Fruit fly (Drosophila melanogaster) whole organism, embryonic: ENCODE data around the gene woc.

Experiments
- Asciz ChIP-seq: fragments of 200-800 bp; sonication (Bioruptor generic); optimal IDR thresholded peaks from 2 replicates; lab custom pipeline; 2017; ENCODE audit warnings: missing biosample characterization, mild to moderate bottlenecking, missing genetic modification characterization, missing genetic modification reagents
- Blimp-1 ChIP-seq: fragments of 200-800 bp; sonication (Bioruptor generic); optimal IDR thresholded peaks from 3 replicates; lab custom pipeline; 2018; ENCODE audit warnings: missing biosample characterization, missing genetic modification characterization, mild to moderate bottlenecking, moderate library complexity, missing genetic modification reagents
- CG10267 ChIP-seq: fragments of 200-800 bp; sonication (Bioruptor generic); optimal IDR thresholded peaks from 2 replicates; lab custom pipeline; 2018; ENCODE audit warnings: missing biosample characterization, mild to moderate bottlenecking, missing genetic modification characterization, moderate library complexity
- CG11398 ChIP-seq: fragments of 200-800 bp; sonication (Bioruptor generic); optimal IDR thresholded peaks from 2 replicates; lab custom pipeline; 2016; ENCODE audit warnings: missing biosample characterization, missing genetic modification characterization
- CG12942 ChIP-seq: fragments of 200-800 bp; sonication (Bioruptor generic); optimal IDR thresholded peaks from 3 replicates; lab custom pipeline; 2016; ENCODE audit warnings: missing biosample characterization, missing genetic modification characterization
- CG13624 ChIP-seq: fragments of 200-800 bp; sonication (Bioruptor generic); optimal IDR thresholded peaks from 2 replicates; lab custom pipeline; 2016; ENCODE audit warnings: missing biosample characterization, missing genetic modification characterization
- CG15601 ChIP-seq: fragments of 200-800 bp; sonication (Bioruptor generic); optimal IDR thresholded peaks from 3 replicates; lab custom pipeline; 2019; ENCODE audit warnings: missing biosample characterization, mild to moderate bottlenecking, missing genetic modification characterization, moderate library complexity
- CG1602 ChIP-seq: fragments of 200-800 bp; sonication (Bioruptor generic); optimal IDR thresholded peaks from 3 replicates; lab custom pipeline; 2016; ENCODE audit warnings: missing biosample characterization, missing genetic modification characterization
- CG1603 ChIP-seq: fragments of 200-800 bp; sonication (Bioruptor generic); optimal IDR thresholded peaks from 2 replicates; lab custom pipeline; 2019; ENCODE audit warnings: missing biosample characterization, mild to moderate bottlenecking, missing genetic modification characterization, moderate library complexity
- CG16863 ChIP-seq: fragments of 200-800 bp; sonication (Bioruptor generic); optimal IDR thresholded peaks from 3 replicates; lab custom pipeline; 2016; ENCODE audit warnings: missing biosample characterization, missing genetic modification characterization
- CG18262 ChIP-seq: fragments of 200-800 bp; optimal IDR thresholded peaks from 3 replicates; lab custom pipeline; 2019; ENCODE audit warnings: missing biosample characterization, mild to moderate bottlenecking, missing genetic modification characterization, moderate library complexity
- CG31388 ChIP-seq: fragments of 200-800 bp; sonication (Bioruptor generic); optimal IDR thresholded peaks from 2 replicates; lab custom pipeline; 2016; ENCODE audit warnings: missing biosample characterization, missing genetic modification characterization
- CG3163 ChIP-seq: fragments of 200-800 bp; sonication (Bioruptor generic); optimal IDR thresholded peaks from 3 replicates; lab custom pipeline; 2016; ENCODE audit warnings: missing biosample characterization, missing genetic modification characterization
- CG32532 ChIP-seq: fragments of 200-800 bp; sonication (Bioruptor generic); IDR thresholded peaks from 2 replicates; pipeline ENCODE4 v1.3.6; 2022; ENCODE audit warnings: missing biosample characterization, missing genetic modification characterization
- CG4730 ChIP-seq: fragments of 200-800 bp; sonication (Bioruptor generic); IDR thresholded peaks from 2 replicates; pipeline ENCODE4 v1.3.6; 2022; ENCODE audit warnings: missing biosample characterization, missing genetic modification characterization
- CG7271 ChIP-seq: fragments of 200-800 bp; sonication (Bioruptor generic); optimal IDR thresholded peaks from 2 replicates; lab custom pipeline; 2018; ENCODE audit warnings: missing biosample characterization, mild to moderate bottlenecking, missing genetic modification characterization, moderate library complexity
- CG8089 ChIP-seq: fragments of 200-800 bp; sonication (Bioruptor generic); optimal IDR thresholded peaks from 3 replicates; lab custom pipeline; 2016; ENCODE audit warnings: missing biosample characterization, missing genetic modification characterization
- CG8765 ChIP-seq: fragments of 200-800 bp; sonication (Bioruptor generic); IDR thresholded peaks from 2 replicates; pipeline ENCODE4 v1.3.6; 2022; ENCODE audit warnings: missing biosample characterization, missing genetic modification characterization
- Camta ChIP-seq: fragments of 200-800 bp; sonication (Bioruptor generic); optimal IDR thresholded peaks from 2 replicates; lab custom pipeline; 2016; ENCODE audit warnings: missing biosample characterization, missing genetic modification characterization
- D19A ChIP-seq: fragments of 200-800 bp; optimal IDR thresholded peaks from 3 replicates; lab custom pipeline; 2019; ENCODE audit warnings: missing biosample characterization, mild to moderate bottlenecking, missing genetic modification characterization, moderate library complexity
- Dbx ChIP-seq: fragments of 200-800 bp; sonication (Bioruptor generic); IDR thresholded peaks from 3 replicates; pipeline ENCODE4 v1.3.6; 2022; ENCODE audit warnings: missing biosample characterization, missing genetic modification characterization
- Dip2 ChIP-seq: fragments of 200-800 bp; sonication (Bioruptor generic); IDR thresholded peaks from 2 replicates; pipeline ENCODE4 v1.3.6; 2022; ENCODE audit warnings: missing biosample characterization, missing genetic modification characterization
- E2f1 ChIP-seq: fragments of 200-800 bp; sonication (Bioruptor generic); IDR thresholded peaks from 2 replicates; pipeline ENCODE4 v1.3.6; 2022; ENCODE audit warnings: missing biosample characterization, missing genetic modification characterization
- Ets65A ChIP-seq: fragments of 200-800 bp; sonication (Bioruptor generic); peaks from one replicate; lab custom pipeline; 2016; ENCODE audit warnings: missing biosample characterization, missing genetic modification characterization
- Mad ChIP-seq: fragments of 200-800 bp; sonication (Bioruptor generic); optimal IDR thresholded peaks from 2 replicates; lab custom pipeline; 2016; ENCODE audit warnings: missing biosample characterization, missing genetic modification characterization
- NFAT ChIP-seq: fragments of 200-800 bp; sonication (Bioruptor generic); IDR thresholded peaks from 2 replicates; pipeline ENCODE4 v1.3.6; 2022; ENCODE audit warnings: missing biosample characterization, missing genetic modification characterization
- Nf-YA ChIP-seq: fragments of 200-800 bp; sonication (Bioruptor generic); IDR thresholded peaks from 2 replicates; pipeline ENCODE4 v1.3.6; 2022; ENCODE audit warnings: missing biosample characterization, missing genetic modification characterization
- Nf-YB ChIP-seq: fragments of 200-800 bp; sonication (Bioruptor generic); optimal IDR thresholded peaks from 3 replicates; lab custom pipeline; 2019; ENCODE audit warnings: missing biosample characterization, mild to moderate bottlenecking, missing genetic modification characterization, moderate library complexity
- Opbp ChIP-seq: fragments of 200-800 bp; sonication (Bioruptor generic); IDR thresholded peaks from 3 replicates; pipeline ENCODE4 v1.3.6; 2022; ENCODE audit warnings: missing biosample characterization, missing genetic modification characterization; ENCODE audit not compliant: partially characterized antibody
- Sox100B ChIP-seq: fragments of 200-800 bp; sonication (Bioruptor generic); optimal IDR thresholded peaks from 3 replicates; lab custom pipeline; 2018; ENCODE audit warnings: missing biosample characterization, mild to moderate bottlenecking, missing genetic modification characterization
- YL-1 ChIP-seq: fragments of 200-800 bp; sonication (Bioruptor generic); optimal IDR thresholded peaks from 3 replicates; lab custom pipeline; 2017; ENCODE audit warnings: missing biosample characterization, mild to moderate bottlenecking, missing genetic modification characterization
- ac ChIP-seq: fragments of 200-800 bp; sonication (Bioruptor generic); optimal IDR thresholded peaks from 3 replicates; lab custom pipeline; 2017; ENCODE audit warnings: missing biosample characterization, mild to moderate bottlenecking, missing genetic modification characterization
- bcd ChIP-seq: fragments of 200-800 bp; sonication (Bioruptor generic); optimal IDR thresholded peaks from 2 replicates; lab custom pipeline; 2017; ENCODE audit warnings: missing biosample characterization, mild to moderate bottlenecking, missing genetic modification characterization
- br ChIP-seq: fragments of >200 bp; optimal IDR thresholded peaks from 2 replicates; lab custom pipeline; 2017
- bsh ChIP-seq, 2 experiments: fragments of 200-800 bp; sonication (Bioruptor generic); optimal IDR thresholded peaks; 2 replicates each; lab custom pipeline; 2017 to 2018; ENCODE audit warnings: mild to moderate bottlenecking in 2 of 2, missing biosample characterization in 2 of 2, missing genetic modification characterization in 2 of 2, moderate library complexity in 1 of 2
- caup ChIP-seq: fragments of 200-800 bp; sonication (Bioruptor generic); optimal IDR thresholded peaks from 3 replicates; lab custom pipeline; 2017; ENCODE audit warnings: missing biosample characterization, mild to moderate bottlenecking, missing genetic modification characterization, moderate library complexity; ENCODE audit not compliant: severe bottlenecking
- chif ChIP-seq, 2 experiments: fragments of 200-800 bp; sonication (Bioruptor generic); optimal IDR thresholded peaks; 3 replicates each; lab custom pipeline; 2016; ENCODE audit warnings: missing biosample characterization in 2 of 2, missing genetic modification characterization in 2 of 2
- chinmo ChIP-seq: fragments of 200-800 bp; sonication (Bioruptor generic); IDR thresholded peaks from 4 replicates; pipeline ENCODE4 v1.3.6; 2022; ENCODE audit warnings: missing biosample characterization, missing genetic modification characterization; ENCODE audit not compliant: partially characterized antibody
- dan ChIP-seq: fragments of 200-800 bp; sonication (Bioruptor generic); IDR thresholded peaks from 2 replicates; pipeline ENCODE4 v1.3.6; 2022; ENCODE audit warnings: missing biosample characterization, missing genetic modification characterization
- gcm2 ChIP-seq: fragments of 200-800 bp; sonication (Bioruptor generic); optimal IDR thresholded peaks from 2 replicates; lab custom pipeline; 2016; ENCODE audit warnings: missing biosample characterization, missing genetic modification characterization
- ham ChIP-seq: fragments of 200-800 bp; sonication (Bioruptor generic); IDR thresholded peaks from 2 replicates; pipeline ENCODE4 v1.3.6; 2022; ENCODE audit warnings: missing biosample characterization, missing genetic modification characterization
- nau ChIP-seq: fragments of 200-800 bp; sonication (Bioruptor generic); optimal IDR thresholded peaks from 3 replicates; lab custom pipeline; 2017; ENCODE audit warnings: missing biosample characterization, mild to moderate bottlenecking, missing genetic modification characterization, missing genetic modification reagents
- odd ChIP-seq: fragments of 200-800 bp; sonication (Bioruptor generic); optimal IDR thresholded peaks from 2 replicates; lab custom pipeline; 2017; ENCODE audit warnings: missing biosample characterization, mild to moderate bottlenecking, missing genetic modification characterization
- otp ChIP-seq: fragments of 200-800 bp; sonication (Bioruptor generic); IDR thresholded peaks from 3 replicates; pipeline ENCODE4, ENCODE4 v1.3.6; 2022; ENCODE audit warnings: missing biosample characterization, missing genetic modification characterization
- run ChIP-seq: fragments of 200-800 bp; sonication (Bioruptor generic); optimal IDR thresholded peaks from 3 replicates; lab custom pipeline; 2018; ENCODE audit warnings: missing biosample characterization, mild to moderate bottlenecking, missing genetic modification characterization
- scrt ChIP-seq: fragments of 200-800 bp; sonication (Bioruptor generic); optimal IDR thresholded peaks from 2 replicates; lab custom pipeline; 2018; ENCODE audit warnings: missing biosample characterization, mild to moderate bottlenecking, missing genetic modification characterization, moderate library complexity
- sob ChIP-seq: fragments of 200-800 bp; sonication (Bioruptor generic); IDR thresholded peaks from 2 replicates; pipeline ENCODE4 v1.3.6; 2022; ENCODE audit warnings: missing biosample characterization, missing genetic modification characterization
- stc ChIP-seq: fragments of 200-800 bp; sonication (Bioruptor generic); IDR thresholded peaks from 2 replicates; pipeline ENCODE4 v1.3.6; 2022; ENCODE audit warnings: missing biosample characterization, missing genetic modification characterization
- toy ChIP-seq: fragments of 200-800 bp; sonication (Bioruptor generic); IDR thresholded peaks from 2 replicates; pipeline ENCODE4 v1.3.6; 2022; ENCODE audit warnings: missing biosample characterization, missing genetic modification characterization

The woc gene

DNA sequence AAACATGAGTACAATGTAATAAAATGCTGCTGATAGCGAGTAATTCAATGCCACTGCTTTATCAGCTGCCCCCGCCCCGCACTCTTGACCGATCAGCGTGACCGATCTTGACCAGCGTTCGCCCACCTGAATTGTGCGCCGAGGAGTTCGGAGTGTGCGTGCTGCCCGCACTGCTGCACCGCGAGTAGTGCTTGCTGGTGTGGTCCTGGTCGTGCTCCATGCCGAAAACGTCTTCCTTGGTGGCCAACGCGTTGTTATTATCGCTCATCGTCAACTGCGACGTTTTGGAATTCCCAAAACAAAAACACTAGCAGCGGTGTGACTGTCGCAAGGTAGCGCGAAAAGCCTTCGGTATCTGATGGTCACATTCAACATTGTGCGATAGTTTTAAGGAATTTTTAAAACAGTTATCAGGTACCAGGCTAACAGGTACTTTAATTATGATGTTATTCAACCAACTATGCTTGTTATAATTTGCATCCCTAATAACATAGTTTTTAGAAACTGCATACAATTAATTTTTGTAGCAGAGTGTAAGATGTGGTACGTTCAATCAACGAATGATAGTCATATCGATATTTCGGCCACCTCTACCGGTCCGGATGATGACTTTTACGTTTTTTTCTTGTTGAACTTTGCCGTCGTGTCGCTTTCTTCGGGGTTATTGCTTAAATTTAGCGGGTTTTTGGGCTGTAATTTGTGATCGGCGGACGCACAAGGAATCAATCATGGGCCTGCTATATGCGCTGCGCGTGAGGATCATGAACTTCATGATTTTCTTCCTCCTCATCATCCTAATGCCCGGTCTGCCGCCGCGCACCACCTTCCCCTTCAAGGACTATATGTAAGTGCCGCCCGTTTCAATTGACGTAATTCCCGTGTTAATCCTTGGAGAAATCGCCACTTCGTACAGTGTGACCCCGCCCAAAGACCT lies 24.6 kb upstream of the woc start, which contains the start of the genes bigmax and Hmu (continued):
- peak; percentile 55 for TF ChIP-seq Nf-YB (GFP tag; lab: Kevin White, UChicago)
- peak; percentile 78 for TF ChIP-seq E2f1
- peak; percentile 45; the same call in 1 of the 2 replicates for TF ChIP-seq Nf-YA
- TF ChIP-seq CG8089 (GFP tag; lab: Kevin White, UChicago): peak; percentile 72
- peak; percentile 86 for TF ChIP-seq Opbp (GFP tag; lab: Robert Waterston, UW)
- TF ChIP-seq D19A: peak; percentile 55
- no peak for TF ChIP-seq br (lab: Kevin White, UChicago)
- peak; percentile 86 for TF ChIP-seq CG15601
- peak; percentile 81; the same call in 2 of the 4 replicates for TF ChIP-seq chinmo (GFP tag; lab: Robert Waterston, UW)
- TF ChIP-seq CG7271 (tag; lab: Kevin White, UChicago): peak; percentile 63
- TF ChIP-seq Dbx (GFP tag; lab: Robert Waterston, UW): peak; percentile 92
- TF ChIP-seq Ets65A (GFP tag; lab: Kevin White, UChicago): peak; percentile 98
- no peak for TF ChIP-seq ac (GFP tag; lab: Kevin White, UChicago)
- no peak for TF ChIP-seq Dip2 (GFP tag; lab: Robert Waterston, UW)
- TF ChIP-seq ham (GFP tag; lab: Robert Waterston, UW): no peak
- TF ChIP-seq scrt (GFP tag; lab: Kevin White, UChicago): peak; percentile 72
- peak; percentile 72 for TF ChIP-seq CG4730
- TF ChIP-seq dan: no peak
- peak; percentile 97 for TF ChIP-seq CG13624
- TF ChIP-seq sob (GFP tag; lab: Robert Waterston, UW): peak; percentile 87
- peak; percentile 36 for TF ChIP-seq odd (GFP tag; lab: Kevin White, UChicago)
- peak; percentile 69 for TF ChIP-seq CG31388 (GFP tag; lab: Kevin White, UChicago)
- TF ChIP-seq CG10267 (tag; lab: Kevin White, UChicago): peak; percentile 83
- peak; percentile 81 for TF ChIP-seq caup
- peak; percentile 14 for TF ChIP-seq run (tag; lab: Kevin White, UChicago)
- TF ChIP-seq bcd (GFP tag; lab: Kevin White, UChicago): peak; percentile 73
- peak; percentile 84 for TF ChIP-seq CG1602 (GFP tag; lab: Kevin White, UChicago)
- TF ChIP-seq CG32532 (GFP tag; lab: Robert Waterston, UW): peak; percentile 91
- TF ChIP-seq NFAT: peak; percentile 88
- no peak for TF ChIP-seq Sox100B (GFP tag; lab: Kevin White, UChicago)
- TF ChIP-seq Mad (GFP tag; lab: Kevin White, UChicago): peak; percentile 85
- peak; percentile 26 to 78 for TF ChIP-seq bsh (GFP tag; optimal IDR thresholded peaks at IDR 0.05; lab: Kevin White, UChicago)
- peak; percentile 31 for TF ChIP-seq CG11398 (GFP tag; lab: Kevin White, UChicago)
- TF ChIP-seq CG3163 (GFP tag; lab: Kevin White, UChicago): peak; percentile 76
- TF ChIP-seq YL-1: peak; percentile 94
- peak; percentile 50 for TF ChIP-seq gcm2 (GFP tag; lab: Kevin White, UChicago)
- peak; percentile 70 for TF ChIP-seq CG18262
- peak; percentile 84 for TF ChIP-seq CG12942 (GFP tag; lab: Kevin White, UChicago)
- TF ChIP-seq nau (GFP tag; lab: Kevin White, UChicago): peak; percentile 62
- TF ChIP-seq CG8765 (GFP tag; lab: Robert Waterston, UW): peak; percentile 65
- peak; percentile 91 for TF ChIP-seq CG1603 (tag; lab: Kevin White, UChicago)
- TF ChIP-seq Blimp-1 (GFP tag; lab: Kevin White, UChicago): peak; percentile 73
- TF ChIP-seq Camta (GFP tag; lab: Kevin White, UChicago): peak; percentile 80
- TF ChIP-seq CG16863 (GFP tag; lab: Kevin White, UChicago): peak; percentile 81
- peak; percentile 52; the same call in 1 of the 2 replicates for TF ChIP-seq toy
- peak; percentile 78 for TF ChIP-seq stc (GFP tag; lab: Robert Waterston, UW)
- TF ChIP-seq otp (GFP tag; lab: Robert Waterston, UW): peak; percentile 71; the same call in 1 of the 3 replicates
- TF ChIP-seq chif (GFP tag; optimal IDR thresholded peaks at IDR 0.05; lab: Kevin White, UChicago): peak; percentile 87 to 89
- peak; percentile 36 for TF ChIP-seq Asciz (GFP tag; lab: Kevin White, UChicago)
